Worm (Caenorhabditis elegans) whole organism, midembryonic: Measurements from ENCODE around the gene mip-1.

Experiments used
- T22C8.4 ChIP-seq: fragments of 200-800 bp; sonication (Bioruptor generic); IDR thresholded peaks from 2 replicates; pipeline ENCODE4 v1.3.6; 2022; ENCODE audit warnings: missing genetic modification characterization, missing compliant biosample characterization
- cog-1 ChIP-seq: sonication (generic microtip); optimal IDR thresholded peaks from 2 replicates; lab custom pipeline; 2016; ENCODE audit warnings: missing genetic modification characterization, missing compliant biosample characterization
- flt-1 ChIP-seq: fragments of 200-800 bp; sonication (Bioruptor generic); IDR thresholded peaks from 2 replicates; pipeline ENCODE4 v1.3.6; 2022; ENCODE audit warnings: missing genetic modification characterization, missing compliant biosample characterization
- klf-2 ChIP-seq: fragments of 200-800 bp; sonication (Bioruptor generic); conservative IDR thresholded peaks from 2 replicates; pipeline ENCODE4 v1.3.6; 2022; ENCODE audit warnings: missing genetic modification reagents, missing genetic modification characterization, missing compliant biosample characterization
- med-1 ChIP-seq: sonication (generic microtip); optimal IDR thresholded peaks from 2 replicates; lab custom pipeline; 2017; ENCODE audit warnings: missing genetic modification characterization, mild to moderate bottlenecking, missing compliant biosample characterization, antibody characterized with exemption, missing genetic modification reagents; ENCODE audit not compliant: insufficient read depth
- ref-1 ChIP-seq: fragments of 200-800 bp; sonication (Bioruptor generic); conservative IDR thresholded peaks from 2 replicates; pipeline ENCODE4 v1.3.6; 2022; ENCODE audit warnings: missing genetic modification reagents, missing genetic modification characterization, missing compliant biosample characterization
- tab-1 ChIP-seq: fragments of 200-800 bp; sonication (Bioruptor generic); IDR thresholded peaks from 2 replicates; pipeline ENCODE4 v1.3.6; 2022; ENCODE audit warnings: missing genetic modification characterization, missing compliant biosample characterization
- ztf-23 ChIP-seq: fragments of 200-800 bp; sonication (Bioruptor generic); IDR thresholded peaks from 2 replicates; pipeline ENCODE4 v1.3.6; 2022; ENCODE audit warnings: missing genetic modification reagents, missing genetic modification characterization, missing compliant biosample characterization
- ztf-29 ChIP-seq: fragments of 200-800 bp; sonication (Bioruptor generic); IDR thresholded peaks from 2 replicates; pipeline ENCODE4 v1.3.6; 2022; ENCODE audit warnings: missing genetic modification reagents, missing genetic modification characterization, missing compliant biosample characterization

The mip-1 gene

DNA sequence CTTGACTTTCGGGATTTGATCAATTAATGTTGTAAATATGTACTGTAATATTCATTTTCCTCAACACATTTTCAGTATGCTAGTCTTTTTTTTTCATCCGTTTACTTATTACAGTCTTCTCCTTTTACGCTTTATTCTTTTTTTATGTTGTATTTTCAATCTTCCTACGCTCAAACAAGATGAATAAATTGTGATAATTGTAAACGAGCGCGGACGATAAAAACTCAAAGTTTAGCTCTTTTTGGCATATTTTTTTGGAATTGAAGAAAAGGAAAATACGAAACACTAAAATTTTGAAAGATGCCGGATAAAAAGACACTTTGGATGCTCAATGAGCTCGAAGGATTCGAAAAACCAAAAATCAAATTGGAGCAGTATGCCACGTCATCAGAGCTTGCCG lies 9.8 kb downstream of the mip-1 start, which contains the start of gene metl-5:
Gene metl-5 (plus strand): TSS at position 301 of the 400 bp plus-strand sequence.
- TF ChIP-seq ztf-29 (GFP tag; lab: Robert Waterston, UW) (no peak), klf-2 (GFP tag; lab: Robert Waterston, UW) (no peak), cog-1 (tag; lab: Kevin White, UChicago) (no peak), ztf-23 (no peak), tab-1 (no peak), flt-1 (GFP tag; lab: Robert Waterston, UW) (no peak), med-1 (no peak), T22C8.4 (GFP tag; lab: Robert Waterston, UW) (no peak), ref-1 (GFP tag; lab: Robert Waterston, UW) (no peak)

DNA sequence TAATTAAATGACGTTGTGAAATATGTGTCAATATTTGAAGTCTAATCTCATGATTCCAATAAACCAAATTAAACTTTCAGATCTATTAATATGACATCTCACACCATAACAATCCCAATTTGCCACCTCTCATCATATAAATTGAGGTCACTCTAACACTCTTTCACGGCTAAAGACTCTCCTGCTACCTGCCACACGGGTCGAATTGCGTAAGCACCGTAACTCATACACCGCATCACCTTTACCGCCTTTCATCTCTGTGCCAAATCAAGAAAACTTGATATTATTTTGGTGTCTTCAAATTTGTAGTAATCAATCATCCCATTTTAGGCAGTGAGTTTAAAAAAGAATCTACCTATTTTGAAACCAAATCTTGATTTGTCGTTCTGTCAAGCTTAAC lies 13.5 kb downstream of the mip-1 start:
- TF ChIP-seq ztf-29 (GFP tag; lab: Robert Waterston, UW) (no peak), flt-1 (GFP tag; lab: Robert Waterston, UW) (no peak), cog-1 (tag; lab: Kevin White, UChicago) (no peak), klf-2 (GFP tag; lab: Robert Waterston, UW) (no peak), med-1 (no peak), ref-1 (GFP tag; lab: Robert Waterston, UW) (no peak), tab-1 (no peak), T22C8.4 (GFP tag; lab: Robert Waterston, UW) (no peak), ztf-23 (no peak)

ce11 chrIII:4808089-4808488 lies 15.2 kb downstream of the mip-1 start:
- TF ChIP-seq klf-2 (GFP tag; lab: Robert Waterston, UW): no peak
- no peak for TF ChIP-seq ztf-29 (GFP tag; lab: Robert Waterston, UW)
- no peak for TF ChIP-seq T22C8.4 (GFP tag; lab: Robert Waterston, UW)
- no peak for TF ChIP-seq ref-1 (GFP tag; lab: Robert Waterston, UW)
- no peak for TF ChIP-seq flt-1 (GFP tag; lab: Robert Waterston, UW)
- no peak for TF ChIP-seq cog-1 (tag; lab: Kevin White, UChicago)
- no peak for TF ChIP-seq tab-1
- TF ChIP-seq med-1: no peak
- TF ChIP-seq ztf-23: no peak

DNA sequence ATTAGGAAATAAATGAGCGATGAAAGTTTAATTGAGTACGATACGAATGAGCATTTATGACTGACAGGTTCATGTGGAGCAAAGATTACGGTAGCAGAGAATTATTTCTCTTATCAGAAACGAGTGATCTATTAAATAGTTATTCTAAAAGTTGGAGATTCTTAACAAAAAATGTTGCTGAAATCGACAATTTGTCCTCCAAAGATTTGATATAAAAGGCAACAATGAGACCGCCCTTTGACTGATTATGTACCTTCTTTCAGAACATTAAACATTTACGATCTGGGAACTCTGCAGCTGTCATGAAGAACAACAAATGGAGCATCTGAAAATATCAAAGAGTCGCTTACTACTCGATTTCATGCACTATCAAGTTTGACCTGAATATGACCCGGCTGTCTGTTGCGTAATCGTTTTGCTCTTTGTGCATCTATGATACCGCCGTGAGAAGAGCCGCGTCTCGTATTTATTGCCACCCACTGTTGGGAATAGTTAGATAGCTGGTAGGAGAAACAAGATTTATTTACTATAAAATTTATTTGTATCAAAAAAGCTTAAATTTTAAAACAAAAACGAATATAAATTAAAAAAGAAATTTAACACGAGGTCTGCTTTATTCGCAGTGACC lies 16.8 kb downstream of the mip-1 start, which contains the start of gene pal-1:
Gene pal-1 (minus strand): TSS at position 51 of the 628 bp plus-strand sequence.
- no peak for TF ChIP-seq flt-1 (GFP tag; lab: Robert Waterston, UW)
- TF ChIP-seq ref-1 (GFP tag; lab: Robert Waterston, UW): no peak
- TF ChIP-seq cog-1 (tag; lab: Kevin White, UChicago): no peak

DNA sequence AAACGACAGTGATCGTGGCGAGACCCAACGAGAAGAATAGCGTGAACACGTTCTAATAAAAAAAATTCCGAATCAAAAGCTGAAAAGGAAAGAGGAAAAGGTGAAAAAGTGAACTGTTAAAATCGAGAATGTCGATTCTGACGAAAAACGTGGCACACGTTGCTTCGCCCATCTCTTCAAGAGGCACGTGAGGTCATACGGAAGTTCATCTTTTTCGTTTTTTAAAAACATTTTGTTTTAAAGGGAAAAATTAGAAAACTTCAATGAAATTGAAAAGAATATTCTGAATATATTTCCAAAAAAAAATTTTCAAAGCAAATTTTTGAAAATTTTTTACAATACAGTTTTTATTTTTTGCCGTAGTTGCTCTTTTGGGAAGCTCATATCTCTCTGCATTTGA lies 18.3 kb downstream of the mip-1 start, which contains the start of gene C38D4.7:
Gene C38D4.7 (minus strand): TSS at position 101 of the 400 bp plus-strand sequence.
- no peak for TF ChIP-seq med-1
- no peak for TF ChIP-seq ztf-23
- TF ChIP-seq cog-1 (tag; lab: Kevin White, UChicago): no peak
- no peak for TF ChIP-seq flt-1 (GFP tag; lab: Robert Waterston, UW)
- no peak for TF ChIP-seq T22C8.4 (GFP tag; lab: Robert Waterston, UW)
- no peak for TF ChIP-seq ref-1 (GFP tag; lab: Robert Waterston, UW)
- TF ChIP-seq klf-2 (GFP tag; lab: Robert Waterston, UW): no peak
- no peak for TF ChIP-seq ztf-29 (GFP tag; lab: Robert Waterston, UW)
- no peak for TF ChIP-seq tab-1

DNA sequence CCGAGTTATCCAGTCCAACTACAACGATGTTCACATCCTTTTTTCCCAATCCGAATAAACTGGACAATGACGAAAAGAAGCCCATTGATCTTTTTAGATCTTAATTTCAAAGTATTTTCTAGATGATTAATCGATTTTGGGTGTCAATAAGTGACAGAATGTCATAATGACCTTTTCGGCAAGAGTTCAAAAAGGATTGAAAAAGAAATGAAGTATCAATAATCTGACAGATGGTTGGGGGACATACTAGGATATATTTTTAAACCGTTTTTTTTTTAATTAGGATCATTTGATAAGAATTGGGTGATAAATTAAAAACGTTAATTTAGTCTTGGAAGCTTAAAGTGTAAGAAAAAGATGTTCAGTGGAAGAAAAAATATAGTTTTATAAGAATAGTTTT lies 21.8 kb downstream of the mip-1 start, which contains the start of gene arl-6:
Gene arl-6 (minus strand): TSS at position 101 of the 400 bp plus-strand sequence.
- TF ChIP-seq cog-1 (tag; lab: Kevin White, UChicago): no peak
- TF ChIP-seq T22C8.4 (GFP tag; lab: Robert Waterston, UW): no peak
- no peak for TF ChIP-seq ref-1 (GFP tag; lab: Robert Waterston, UW)
- TF ChIP-seq ztf-23: no peak
- no peak for TF ChIP-seq ztf-29 (GFP tag; lab: Robert Waterston, UW)
- TF ChIP-seq klf-2 (GFP tag; lab: Robert Waterston, UW): no peak
- no peak for TF ChIP-seq tab-1
- TF ChIP-seq flt-1 (GFP tag; lab: Robert Waterston, UW): no peak
- TF ChIP-seq med-1: no peak

DNA sequence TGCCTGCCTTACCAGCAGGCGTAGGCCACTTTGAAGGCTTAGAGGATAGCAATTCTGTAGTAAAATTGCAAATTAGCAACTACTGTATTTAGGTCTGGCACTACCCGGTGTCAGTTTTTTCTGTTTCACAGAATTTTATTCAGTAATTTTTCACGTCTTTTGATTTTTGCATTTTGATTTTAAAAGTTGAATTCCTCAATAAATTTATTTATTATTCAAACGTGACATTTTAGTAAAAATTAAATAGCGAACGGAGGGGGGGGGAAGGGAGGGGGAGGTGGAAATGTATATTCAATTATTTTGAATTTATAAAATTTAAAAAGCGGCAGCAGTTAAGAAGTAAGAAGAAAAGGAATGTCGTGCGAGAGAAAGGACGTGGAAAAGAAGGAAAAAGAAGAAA lies 24.4 kb downstream of the mip-1 start, which contains the start of gene F26A1.4:
Gene F26A1.4 (plus strand): TSS at position 301 of the 400 bp plus-strand sequence.
- no peak for TF ChIP-seq klf-2 (GFP tag; lab: Robert Waterston, UW)
- TF ChIP-seq T22C8.4 (GFP tag; lab: Robert Waterston, UW): no peak
- no peak for TF ChIP-seq ztf-23
- TF ChIP-seq cog-1 (tag; lab: Kevin White, UChicago): no peak
- TF ChIP-seq ref-1 (GFP tag; lab: Robert Waterston, UW): no peak
- no peak for TF ChIP-seq ztf-29 (GFP tag; lab: Robert Waterston, UW)
- no peak for TF ChIP-seq tab-1
- TF ChIP-seq med-1: no peak
- TF ChIP-seq flt-1 (GFP tag; lab: Robert Waterston, UW): no peak

- no peak for TF ChIP-seq T22C8.4 (GFP tag; lab: Robert Waterston, UW)
- TF ChIP-seq klf-2 (GFP tag; lab: Robert Waterston, UW): no peak
- no peak for TF ChIP-seq ref-1 (GFP tag; lab: Robert Waterston, UW)
- no peak for TF ChIP-seq cog-1 (tag; lab: Kevin White, UChicago)
- no peak for TF ChIP-seq flt-1 (GFP tag; lab: Robert Waterston, UW)
- TF ChIP-seq ztf-29 (GFP tag; lab: Robert Waterston, UW): no peak
- TF ChIP-seq ztf-23: no peak
- no peak for TF ChIP-seq tab-1
- TF ChIP-seq med-1: no peak
Measured at ce11 chrIII:4819843-4820242, 27.0 kb downstream of the mip-1 start, which contains the start of gene F26A1.7. TSS of gene F26A1.7 (minus strand) at chrIII:4819943.

ce11 chrIII:4822140-4822539 lies 29.3 kb downstream of the mip-1 start, which contains the start of gene F26A1.8:
TSS of gene F26A1.8 (minus strand) at chrIII:4822240.
- TF ChIP-seq flt-1 (GFP tag; lab: Robert Waterston, UW) (no peak), med-1 (no peak), cog-1 (tag; lab: Kevin White, UChicago) (no peak), ref-1 (GFP tag; lab: Robert Waterston, UW) (no peak), tab-1 (no peak), T22C8.4 (GFP tag; lab: Robert Waterston, UW) (no peak), klf-2 (GFP tag; lab: Robert Waterston, UW) (no peak), ztf-23 (no peak), ztf-29 (GFP tag; lab: Robert Waterston, UW) (no peak)
